Fruit fly (Drosophila melanogaster) whole organism, wandering third instar larva: ENCODE measurements around the gene CG6428.

Experiments
- Abd-B ChIP-seq: fragments of >200 bp; optimal IDR thresholded peaks from 2 replicates; lab custom pipeline; 2017; ENCODE audit warnings: missing biosample characterization, missing genetic modification characterization
- Dfd ChIP-seq: fragments of >200 bp; optimal IDR thresholded peaks from 2 replicates; lab custom pipeline; 2017; ENCODE audit warnings: missing biosample characterization, missing genetic modification characterization
- Hr78 ChIP-seq: fragments of >200 bp; optimal IDR thresholded peaks from 2 replicates; lab custom pipeline; 2017; ENCODE audit warnings: missing biosample characterization, missing genetic modification characterization
- br ChIP-seq: fragments of 200-800 bp; sonication (Bioruptor generic); optimal IDR thresholded peaks from 2 replicates; lab custom pipeline; 2016; ENCODE audit warnings: missing biosample characterization, missing genetic modification characterization
- foxo ChIP-seq, 2 experiments: fragments of 200-800 bp; sonication (Bioruptor generic); optimal IDR thresholded peaks; 2 replicates in 1 of 2; 3 replicates in 1 of 2; lab custom pipeline; 2016 to 2017; ENCODE audit warnings: missing biosample characterization in 2 of 2, missing genetic modification characterization in 2 of 2
- fru ChIP-seq: fragments of 200-800 bp; sonication (Bioruptor generic); optimal IDR thresholded peaks from 3 replicates; lab custom pipeline; 2016; ENCODE audit warnings: missing biosample characterization, mild to moderate bottlenecking, missing genetic modification characterization
- h ChIP-seq: fragments of 200-800 bp; sonication (Bioruptor generic); optimal IDR thresholded peaks from 3 replicates; lab custom pipeline; 2016; ENCODE audit warnings: missing biosample characterization, mild to moderate bottlenecking, missing genetic modification characterization
- pan ChIP-seq: fragments of >200 bp; optimal IDR thresholded peaks from 2 replicates; lab custom pipeline; 2017
- sv ChIP-seq: fragments of 200-800 bp; sonication (Bioruptor generic); optimal IDR thresholded peaks from 3 replicates; lab custom pipeline; 2016; ENCODE audit warnings: missing biosample characterization, missing genetic modification characterization
- tai ChIP-seq: sonication (Bioruptor generic); optimal IDR thresholded peaks from 2 replicates; lab custom pipeline; 2016; ENCODE audit warnings: missing biosample characterization, missing genetic modification characterization
- usp ChIP-seq: fragments of >200 bp; optimal IDR thresholded peaks from 2 replicates; lab custom pipeline; 2017; ENCODE audit warnings: missing biosample characterization, missing genetic modification characterization

DNA sequence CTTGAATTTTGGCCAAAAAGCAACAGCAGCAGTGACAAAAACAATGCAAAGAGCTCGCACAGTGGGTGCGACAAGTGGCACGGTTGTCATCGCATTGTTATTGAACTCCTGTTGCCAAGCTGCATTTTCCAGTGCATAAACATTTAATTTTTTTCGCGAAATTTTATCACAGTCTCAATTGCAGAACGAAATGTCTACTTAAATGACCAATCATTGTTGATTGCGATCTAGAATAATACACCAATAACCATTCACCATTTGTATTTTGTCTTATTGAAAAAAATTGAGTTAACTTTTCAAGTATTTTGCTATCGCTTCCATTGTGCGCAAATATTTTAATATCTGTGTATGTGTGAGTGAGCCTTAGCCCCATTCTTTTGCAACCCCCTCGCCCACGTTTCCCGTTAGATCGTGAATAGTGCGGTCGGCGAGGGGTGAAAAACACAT lies 18.2 kb downstream of the CG6428 start:
- TF ChIP-seq Dfd (no peak), pan (lab: Kevin White, UChicago) (no peak), Hr78 (GFP tag; lab: Kevin White, UChicago) (no peak), Abd-B (GFP tag; lab: Kevin White, UChicago) (no peak), h (no peak), tai (GFP tag; lab: Kevin White, UChicago) (no peak), foxo (GFP tag; optimal IDR thresholded peaks at IDR 0.05; lab: Kevin White, UChicago) (peak in 1 of 2 experiments; percentile 51), usp (GFP tag; lab: Kevin White, UChicago) (no peak), sv (no peak), fru (GFP tag; lab: Kevin White, UChicago) (no peak), br (no peak)
